Worm (Caenorhabditis elegans) whole organism, young adult: ENCODE measurements around the gene F44E7.7.
"Not testable (repeated sequence)": the region's sequence is repeated elsewhere in the genome, so short reads cannot be mapped to it uniquely, and the experiment has no call there.

Experiments used
- B0019.2 ChIP-seq: fragments of 200-800 bp; sonication (Bioruptor generic); conservative IDR thresholded peaks from 2 replicates; pipeline ENCODE4 v1.3.6; 2022; ENCODE audit warnings: missing genetic modification reagents, missing genetic modification characterization, missing compliant biosample characterization
- D2030.7 ChIP-seq: fragments of 200-800 bp; sonication (Bioruptor generic); IDR thresholded peaks from 2 replicates; pipeline ENCODE4 v1.3.6; 2022; ENCODE audit warnings: missing genetic modification reagents, missing genetic modification characterization, missing compliant biosample characterization
- F39B2.1 ChIP-seq: fragments of 200-800 bp; sonication (Bioruptor generic); IDR thresholded peaks from 2 replicates; pipeline ENCODE4 v1.3.6; 2022; ENCODE audit warnings: missing genetic modification reagents, missing genetic modification characterization, missing compliant biosample characterization
- Y56A3A.18 ChIP-seq: fragments of 200-800 bp; sonication (Bioruptor generic); IDR thresholded peaks from 2 replicates; pipeline ENCODE4 v1.3.6; 2022; ENCODE audit warnings: missing genetic modification reagents, missing genetic modification characterization, missing compliant biosample characterization
- Y67H2A.10 ChIP-seq: fragments of 200-800 bp; sonication (Bioruptor generic); conservative IDR thresholded peaks from 2 replicates; pipeline ENCODE4 v1.3.6; 2022; ENCODE audit warnings: missing genetic modification reagents, missing genetic modification characterization, missing compliant biosample characterization
- Y79H2A.3 ChIP-seq: fragments of 200-800 bp; sonication (Bioruptor generic); conservative IDR thresholded peaks from 2 replicates; pipeline ENCODE4 v1.3.6; 2022; ENCODE audit warnings: missing genetic modification reagents, missing genetic modification characterization, missing compliant biosample characterization
- Y95B8A.8 ChIP-seq: fragments of 200-800 bp; sonication (Bioruptor generic); IDR thresholded peaks from 2 replicates; pipeline ENCODE4 v1.3.6; 2022; ENCODE audit warnings: missing genetic modification reagents, missing genetic modification characterization, missing compliant biosample characterization
- ZK185.1 ChIP-seq: sonication (generic microtip); optimal IDR thresholded peaks from 2 replicates; lab custom pipeline; 2016; ENCODE audit warnings: mild to moderate bottlenecking, missing genetic modification characterization, missing compliant biosample characterization; ENCODE audit not compliant: poor library complexity, severe bottlenecking
- aptf-2 ChIP-seq: fragments of 200-800 bp; sonication (Bioruptor generic); conservative IDR thresholded peaks from 2 replicates; pipeline ENCODE4 v1.3.6; 2022; ENCODE audit warnings: missing genetic modification reagents, missing genetic modification characterization, missing compliant biosample characterization
- attf-3 ChIP-seq: fragments of 200-800 bp; sonication (Bioruptor generic); conservative IDR thresholded peaks from 2 replicates; pipeline ENCODE4 v1.3.6; 2022; ENCODE audit warnings: missing genetic modification reagents, missing genetic modification characterization, missing compliant biosample characterization
- attf-5 ChIP-seq: fragments of 200-800 bp; sonication (Bioruptor generic); optimal IDR thresholded peaks from 2 replicates; lab custom pipeline; 2018; ENCODE audit warnings: mild to moderate bottlenecking, missing genetic modification characterization, missing compliant biosample characterization
- attf-6 ChIP-seq: fragments of 200-800 bp; sonication (Bioruptor generic); IDR thresholded peaks from 2 replicates; pipeline ENCODE4 v1.3.6; 2022; ENCODE audit warnings: missing genetic modification reagents, missing genetic modification characterization, missing compliant biosample characterization
- bed-2 ChIP-seq: fragments of 200-800 bp; sonication (Bioruptor generic); IDR thresholded peaks from 2 replicates; pipeline ENCODE4 v1.3.6; 2022; ENCODE audit warnings: missing genetic modification reagents, missing genetic modification characterization, missing compliant biosample characterization
- cebp-1 ChIP-seq, 2 experiments: fragments of 200-800 bp in 1 of 2; sonication (Bioruptor generic) in 1 of 2; sonication (generic microtip) in 1 of 2; IDR thresholded peaks in 1 of 2; optimal IDR thresholded peaks in 1 of 2; 2 replicates each; pipeline versions ENCODE4 v1.3.6 to Lab custom; 2017 to 2022; ENCODE audit warnings: missing compliant biosample characterization in 2 of 2, missing genetic modification characterization in 2 of 2, mild to moderate bottlenecking in 1 of 2, missing genetic modification reagents in 1 of 2, moderate library complexity in 1 of 2
- cebp-2 ChIP-seq: fragments of 200-800 bp; sonication (Bioruptor generic); IDR thresholded peaks from 2 replicates; pipeline ENCODE4 v1.3.6; 2022; ENCODE audit warnings: missing genetic modification characterization, missing compliant biosample characterization
- ceh-100 ChIP-seq: fragments of 200-800 bp; sonication (Bioruptor generic); IDR thresholded peaks from 2 replicates; pipeline ENCODE4 v1.3.6; 2022; ENCODE audit warnings: missing genetic modification reagents, missing genetic modification characterization, missing compliant biosample characterization
- ceh-40 ChIP-seq: fragments of 200-800 bp; sonication (Bioruptor generic); IDR thresholded peaks from 2 replicates; pipeline ENCODE4 v1.3.6; 2022; ENCODE audit warnings: missing genetic modification characterization, missing compliant biosample characterization
- ceh-58 ChIP-seq: fragments of 200-800 bp; sonication (Bioruptor generic); IDR thresholded peaks from 2 replicates; pipeline ENCODE4 v1.3.6; 2022; ENCODE audit warnings: missing genetic modification characterization, missing compliant biosample characterization
- ceh-91 ChIP-seq: fragments of 200-800 bp; sonication (Bioruptor generic); IDR thresholded peaks from 2 replicates; pipeline ENCODE4 v1.3.6; 2022; ENCODE audit warnings: missing genetic modification reagents, missing genetic modification characterization, missing compliant biosample characterization
- dox-1 ChIP-seq: fragments of 200-800 bp; sonication (Bioruptor generic); IDR thresholded peaks from 2 replicates; pipeline ENCODE4 v1.3.6; 2022; ENCODE audit warnings: missing genetic modification reagents, missing genetic modification characterization, missing compliant biosample characterization
- dpl-1 ChIP-seq: fragments of 150-350 bp; optimal IDR thresholded peaks from 2 replicates; lab custom pipeline; 2014; ENCODE audit warnings: missing biosample characterization, missing genetic modification reagents, missing genetic modification characterization
- efl-1 ChIP-seq: fragments of 150-350 bp; optimal IDR thresholded peaks from 2 replicates; lab custom pipeline; 2014; ENCODE audit warnings: missing biosample characterization, missing genetic modification reagents, missing genetic modification characterization
- egl-18 ChIP-seq: fragments of 200-800 bp; sonication (Bioruptor generic); IDR thresholded peaks from 2 replicates; pipeline ENCODE4 v1.3.6; 2022; ENCODE audit warnings: missing genetic modification reagents, missing genetic modification characterization, missing compliant biosample characterization
- egl-44 ChIP-seq: fragments of 200-800 bp; sonication (Bioruptor generic); IDR thresholded peaks from 2 replicates; pipeline ENCODE4 v1.3.6; 2022; ENCODE audit warnings: missing genetic modification reagents, missing genetic modification characterization, missing compliant biosample characterization
- ekl-4 ChIP-seq: fragments of 200-800 bp; sonication (Bioruptor generic); IDR thresholded peaks from 2 replicates; pipeline ENCODE4 v1.3.6; 2022; ENCODE audit warnings: missing genetic modification reagents, missing genetic modification characterization, missing compliant biosample characterization
- hmg-1.2 ChIP-seq: fragments of 200-800 bp; sonication (Bioruptor generic); IDR thresholded peaks from 2 replicates; pipeline ENCODE4 v1.3.6; 2022; ENCODE audit warnings: missing genetic modification reagents, missing genetic modification characterization, missing compliant biosample characterization
- hmg-20 ChIP-seq: fragments of 200-800 bp; sonication (Bioruptor generic); IDR thresholded peaks from 2 replicates; pipeline ENCODE4 v1.3.6; 2022; ENCODE audit warnings: missing genetic modification reagents, missing genetic modification characterization, missing compliant biosample characterization
- let-526 ChIP-seq: fragments of 200-800 bp; sonication (Bioruptor generic); IDR thresholded peaks from 2 replicates; pipeline ENCODE4 v1.3.6; 2022; ENCODE audit warnings: missing genetic modification reagents, missing genetic modification characterization, missing compliant biosample characterization
- lin-26 ChIP-seq: fragments of 200-800 bp; sonication (Bioruptor generic); IDR thresholded peaks from 2 replicates; pipeline ENCODE4 v1.3.6; 2022; ENCODE audit warnings: missing genetic modification reagents, missing genetic modification characterization, missing compliant biosample characterization
- lin-40 ChIP-seq: sonication (generic microtip); optimal IDR thresholded peaks from 2 replicates; lab custom pipeline; 2016; ENCODE audit warnings: missing genetic modification characterization, mild to moderate bottlenecking, missing compliant biosample characterization, missing genotype, missing genetic modification reagents
- lin-54 ChIP-seq: fragments of 200-800 bp; sonication (Bioruptor generic); optimal IDR thresholded peaks from 2 replicates; lab custom pipeline; 2018; ENCODE audit warnings: mild to moderate bottlenecking, missing genetic modification characterization, missing compliant biosample characterization
- lsl-1 ChIP-seq: fragments of 200-800 bp; sonication (Bioruptor generic); optimal IDR thresholded peaks from 2 replicates; lab custom pipeline; 2018; ENCODE audit warnings: mild to moderate bottlenecking, missing genetic modification characterization, moderate library complexity, missing compliant biosample characterization
- madf-3 ChIP-seq: fragments of 200-800 bp; sonication (Bioruptor generic); IDR thresholded peaks from 2 replicates; pipeline ENCODE4 v1.3.6; 2022; ENCODE audit warnings: missing genetic modification reagents, missing genetic modification characterization, missing compliant biosample characterization
- madf-6 ChIP-seq: fragments of 200-800 bp; sonication (Bioruptor generic); IDR thresholded peaks from 2 replicates; pipeline ENCODE4 v1.3.6; 2022; ENCODE audit warnings: missing genetic modification reagents, missing genetic modification characterization, missing compliant biosample characterization
- madf-8 ChIP-seq: fragments of 200-800 bp; sonication (Bioruptor generic); conservative IDR thresholded peaks from 2 replicates; pipeline ENCODE4 v1.3.6; 2022; ENCODE audit warnings: missing genetic modification reagents, missing genetic modification characterization, missing compliant biosample characterization
- mcd-1 ChIP-seq: fragments of 200-800 bp; sonication (Bioruptor generic); IDR thresholded peaks from 2 replicates; pipeline ENCODE4 v1.3.6; 2022; ENCODE audit warnings: missing genetic modification reagents, missing genetic modification characterization, missing compliant biosample characterization
- pbrm-1 ChIP-seq: fragments of 200-800 bp; sonication (Bioruptor generic); IDR thresholded peaks from 2 replicates; pipeline ENCODE4 v1.3.6; 2022; ENCODE audit warnings: missing genetic modification reagents, missing genetic modification characterization, missing compliant biosample characterization
- rcor-1 ChIP-seq: fragments of 200-800 bp; sonication (Bioruptor generic); IDR thresholded peaks from 2 replicates; pipeline ENCODE4 v1.3.6; 2022; ENCODE audit warnings: missing genetic modification reagents, missing genetic modification characterization, missing compliant biosample characterization
- sea-2 ChIP-seq: fragments of 200-800 bp; sonication (Bioruptor generic); IDR thresholded peaks from 2 replicates; pipeline ENCODE4 v1.3.6; 2022; ENCODE audit warnings: missing genetic modification characterization, missing compliant biosample characterization
- snpc-3.4 ChIP-seq: sonication (generic microtip); optimal IDR thresholded peaks from 2 replicates; lab custom pipeline; 2017; ENCODE audit warnings: missing genetic modification characterization, mild to moderate bottlenecking, missing compliant biosample characterization, antibody characterized with exemption, moderate library complexity, missing genotype, missing genetic modification reagents
- snpc-4 ChIP-seq, 5 experiments: fragments of 150-350 bp in 1 of 5; sonication (generic microtip) in 4 of 5; optimal IDR thresholded peaks; 2 replicates each; lab custom pipeline; 2014 to 2018; ENCODE audit warnings: missing genetic modification characterization in 5 of 5, missing biosample characterization in 3 of 5, antibody characterized with exemption in 2 of 5, mild to moderate bottlenecking in 2 of 5, missing compliant biosample characterization in 2 of 5, missing genotype in 2 of 5, moderate library complexity in 2 of 5, missing genetic modification reagents in 1 of 5
- tbp1 ChIP-seq: fragments of 200-800 bp; sonication (Bioruptor generic); optimal IDR thresholded peaks from 2 replicates; lab custom pipeline; 2018; ENCODE audit warnings: mild to moderate bottlenecking, missing genetic modification characterization, missing compliant biosample characterization
- tlf-1 ChIP-seq: fragments of 200-800 bp; sonication (Bioruptor generic); optimal IDR thresholded peaks from 2 replicates; lab custom pipeline; 2018; ENCODE audit warnings: mild to moderate bottlenecking, missing genetic modification characterization, missing compliant biosample characterization
- ztf-18 ChIP-seq: sonication (generic microtip); optimal IDR thresholded peaks from 2 replicates; lab custom pipeline; 2016; ENCODE audit warnings: missing genotype, mild to moderate bottlenecking, missing genetic modification characterization, missing compliant biosample characterization
- ztf-25 ChIP-seq: fragments of 200-800 bp; sonication (Bioruptor generic); IDR thresholded peaks from 2 replicates; pipeline ENCODE4 v1.3.6; 2022; ENCODE audit warnings: missing genetic modification reagents, missing genetic modification characterization, missing compliant biosample characterization
- ztf-28 ChIP-seq: fragments of 200-800 bp; sonication (Bioruptor generic); IDR thresholded peaks from 2 replicates; pipeline ENCODE4 v1.3.6; 2022; ENCODE audit warnings: missing genetic modification reagents, missing genetic modification characterization, missing compliant biosample characterization

Gene F44E7.7

ce11 chrV:5776941-5777340 lies 8.3 kb downstream of the F44E7.7 start, which contains the start of gene F44E7.4:
TSS of gene F44E7.4 (minus strand) at chrV:5776953.
- TF ChIP-seq ekl-4 (GFP tag; lab: Robert Waterston, UW): peak; percentile 93
- TF ChIP-seq D2030.7: peak; percentile 99
- peak; percentile 86 for TF ChIP-seq madf-8 (GFP tag; lab: Robert Waterston, UW)
- peak; percentile 94 for TF ChIP-seq rcor-1 (GFP tag; lab: Robert Waterston, UW)
- peak; percentile 47 for TF ChIP-seq dpl-1 (GFP tag; lab: Kevin White, UChicago)
- TF ChIP-seq Y95B8A.8 (GFP tag; lab: Robert Waterston, UW): peak; percentile 95
- TF ChIP-seq B0019.2 (GFP tag; lab: Robert Waterston, UW): peak; percentile 88
- peak; percentile 65; the same call in 1 of the 2 replicates for TF ChIP-seq aptf-2 (GFP tag; lab: Robert Waterston, UW)
- TF ChIP-seq mcd-1 (GFP tag; lab: Robert Waterston, UW): peak; percentile 98
- peak; percentile 98 for TF ChIP-seq dox-1 (GFP tag; lab: Robert Waterston, UW)
- peak; percentile 6 for TF ChIP-seq ZK185.1 (tag; lab: Kevin White, UChicago)
- 0 out of 2 replicates have a peak, but pooled peaks have one; percentile 73 for TF ChIP-seq egl-18
- peak; percentile 88 for TF ChIP-seq cebp-1 (GFP tag; IDR thresholded peaks at IDR 0.05; lab: Robert Waterston, UW)
- peak; percentile 52 for TF ChIP-seq cebp-1 (tag; optimal IDR thresholded peaks at IDR 0.05; lab: Kevin White, UChicago)
- TF ChIP-seq ceh-58: 0 out of 2 replicates have a peak, but pooled peaks have one; percentile 10
- TF ChIP-seq Y67H2A.10 (GFP tag; lab: Robert Waterston, UW): peak; percentile 83
- TF ChIP-seq ceh-100 (GFP tag; lab: Robert Waterston, UW): peak; percentile 96
- peak; percentile 77 for TF ChIP-seq ztf-25
- TF ChIP-seq ceh-40 (GFP tag; lab: Robert Waterston, UW): 0 out of 2 replicates have a peak, but pooled peaks have one; percentile 40
- TF ChIP-seq tlf-1 (GFP tag; lab: Kevin White, UChicago): peak; percentile 12
- peak; percentile 82 for TF ChIP-seq attf-3
- peak; percentile 43 for TF ChIP-seq lin-40 (tag; lab: Kevin White, UChicago)
- TF ChIP-seq Y56A3A.18 (GFP tag; lab: Robert Waterston, UW): peak; percentile 76; the same call in 1 of the 2 replicates
- not testable (repeated sequence) for TF ChIP-seq snpc-4 (GFP tag; optimal IDR thresholded peaks at IDR 0.05; lab: Kevin White, UChicago)
- TF ChIP-seq snpc-4 (tag; optimal IDR thresholded peaks at IDR 0.05; lab: Kevin White, UChicago): peak in 3 of 4 experiments; percentile 15 to 37 (median 26)
- peak; percentile 29 for TF ChIP-seq snpc-3.4 (tag; lab: Kevin White, UChicago)
- peak; percentile 91 for TF ChIP-seq madf-3
- TF ChIP-seq cebp-2 (GFP tag; lab: Robert Waterston, UW): peak; percentile 84; the same call in 1 of the 2 replicates
- peak; percentile 63 for TF ChIP-seq efl-1 (GFP tag; lab: Kevin White, UChicago)
- peak; percentile 49 for TF ChIP-seq tbp1 (GFP tag; lab: Kevin White, UChicago)
- TF ChIP-seq hmg-20: peak; percentile 69; the same call in 1 of the 2 replicates
- peak; percentile 92 for TF ChIP-seq let-526
- peak; percentile 64 for TF ChIP-seq lsl-1
- TF ChIP-seq madf-6: peak; percentile 93
- TF ChIP-seq hmg-1.2 (GFP tag; lab: Robert Waterston, UW): peak; percentile 96
- TF ChIP-seq lin-26 (GFP tag; lab: Robert Waterston, UW): peak; percentile 86
- peak; percentile 88 for TF ChIP-seq Y79H2A.3
- peak; percentile 97 for TF ChIP-seq ztf-28 (GFP tag; lab: Robert Waterston, UW)
- TF ChIP-seq ceh-91 (GFP tag; lab: Robert Waterston, UW): peak; percentile 93
- peak; percentile 94 for TF ChIP-seq pbrm-1 (GFP tag; lab: Robert Waterston, UW)
- peak; percentile 85 for TF ChIP-seq egl-44 (GFP tag; lab: Robert Waterston, UW)
- TF ChIP-seq bed-2: peak; percentile 82
- TF ChIP-seq attf-5: peak; percentile 37
- TF ChIP-seq sea-2 (GFP tag; lab: Robert Waterston, UW): 0 out of 2 replicates have a peak, but pooled peaks have one; percentile 25
- peak; percentile 56 for TF ChIP-seq lin-54 (GFP tag; lab: Kevin White, UChicago)
- peak; percentile 71; the same call in 1 of the 2 replicates for TF ChIP-seq F39B2.1 (GFP tag; lab: Robert Waterston, UW)
- TF ChIP-seq ztf-18 (tag; lab: Kevin White, UChicago): peak; percentile 28
- TF ChIP-seq attf-6 (GFP tag; lab: Robert Waterston, UW): peak; percentile 77
